Fruit fly (Drosophila melanogaster) whole organism, embryonic: ENCODE data around the gene CG7140.

ENCODE experiments used
- Blimp-1 ChIP-seq: fragments of 200-800 bp; sonication (Bioruptor generic); optimal IDR thresholded peaks from 3 replicates; lab custom pipeline; 2018; ENCODE audit warnings: missing biosample characterization, missing genetic modification characterization, mild to moderate bottlenecking, moderate library complexity, missing genetic modification reagents
- BtbVII ChIP-seq: fragments of 200-800 bp; sonication (Bioruptor generic); optimal IDR thresholded peaks from 3 replicates; lab custom pipeline; 2017; ENCODE audit warnings: missing biosample characterization, mild to moderate bottlenecking, missing genetic modification characterization
- CG12769 ChIP-seq: fragments of 200-800 bp; sonication (Bioruptor generic); optimal IDR thresholded peaks from 2 replicates; lab custom pipeline; 2019; ENCODE audit warnings: missing biosample characterization, mild to moderate bottlenecking, missing genetic modification characterization, moderate library complexity
- CG16813 ChIP-seq: fragments of 200-800 bp; sonication (Bioruptor generic); IDR thresholded peaks from 3 replicates; pipeline ENCODE4 v1.3.6; 2022; ENCODE audit warnings: missing biosample characterization, missing genetic modification characterization; ENCODE audit not compliant: partially characterized antibody
- CG2199 ChIP-seq: fragments of 200-800 bp; sonication (Bioruptor generic); IDR thresholded peaks from 3 replicates; pipeline ENCODE4 v1.3.6; 2022; ENCODE audit warnings: missing biosample characterization, missing genetic modification characterization
- CG3163 ChIP-seq: fragments of 200-800 bp; sonication (Bioruptor generic); optimal IDR thresholded peaks from 3 replicates; lab custom pipeline; 2016; ENCODE audit warnings: missing biosample characterization, missing genetic modification characterization
- CG32767 ChIP-seq: fragments of 200-800 bp; sonication (Bioruptor generic); IDR thresholded peaks from 2 replicates; pipeline ENCODE4 v1.3.6; 2022; ENCODE audit warnings: missing biosample characterization, missing genetic modification characterization
- CG4617 ChIP-seq: fragments of 200-800 bp; sonication (Bioruptor generic); optimal IDR thresholded peaks from 3 replicates; lab custom pipeline; 2016; ENCODE audit warnings: missing biosample characterization, missing genetic modification characterization, borderline replicate concordance
- CG5180 ChIP-seq: fragments of 200-800 bp; sonication (Bioruptor generic); optimal IDR thresholded peaks from 3 replicates; lab custom pipeline; 2017; ENCODE audit warnings: missing biosample characterization, missing genetic modification characterization, mild to moderate bottlenecking, moderate library complexity, missing genetic modification reagents
- CG7963 ChIP-seq: fragments of 200-800 bp; sonication (Bioruptor generic); IDR thresholded peaks from 3 replicates; pipeline ENCODE4 v1.3.6; 2022; ENCODE audit warnings: missing biosample characterization, missing genetic modification characterization; ENCODE audit not compliant: partially characterized antibody
- CkIIα-i1 ChIP-seq: fragments of 200-800 bp; sonication (Bioruptor generic); IDR thresholded peaks from 2 replicates; pipeline ENCODE4 v1.3.6; 2022; ENCODE audit warnings: missing biosample characterization, missing genetic modification characterization
- D19A ChIP-seq: fragments of 200-800 bp; optimal IDR thresholded peaks from 3 replicates; lab custom pipeline; 2019; ENCODE audit warnings: missing biosample characterization, mild to moderate bottlenecking, missing genetic modification characterization, moderate library complexity
- Dad ChIP-seq: fragments of 200-800 bp; sonication (Bioruptor generic); optimal IDR thresholded peaks from 3 replicates; lab custom pipeline; 2016; ENCODE audit warnings: missing biosample characterization, missing genetic modification characterization
- Deaf1 ChIP-seq: fragments of 200-800 bp; optimal IDR thresholded peaks from 3 replicates; lab custom pipeline; 2019; ENCODE audit warnings: missing biosample characterization, mild to moderate bottlenecking, missing genetic modification characterization, moderate library complexity
- Eip74EF ChIP-seq, 2 experiments: fragments of 200-800 bp in 1 of 2; fragments of >200 bp in 1 of 2; sonication (Bioruptor generic) in 1 of 2; optimal IDR thresholded peaks; 2 replicates each; lab custom pipeline; 2017 to 2019; ENCODE audit warnings: missing biosample characterization in 2 of 2, missing genetic modification characterization in 2 of 2, mild to moderate bottlenecking in 1 of 2, moderate library complexity in 1 of 2
- Ets97D ChIP-seq: fragments of 200-800 bp; sonication (Bioruptor generic); optimal IDR thresholded peaks from 3 replicates; lab custom pipeline; 2016; ENCODE audit warnings: missing biosample characterization, missing genetic modification characterization
- Gug ChIP-seq: fragments of 200-800 bp; sonication (Bioruptor generic); IDR thresholded peaks from 4 replicates; pipeline ENCODE4 v1.3.6; 2022; ENCODE audit warnings: missing biosample characterization, missing genetic modification characterization
- HLH4C ChIP-seq: fragments of 200-800 bp; sonication (Bioruptor generic); IDR thresholded peaks from 3 replicates; pipeline ENCODE4 v1.3.6; 2022; ENCODE audit warnings: missing biosample characterization, missing genetic modification characterization; ENCODE audit not compliant: partially characterized antibody
- Hsf ChIP-seq: fragments of 200-800 bp; sonication (Bioruptor generic); optimal IDR thresholded peaks from 3 replicates; lab custom pipeline; 2016; ENCODE audit warnings: missing biosample characterization, missing genetic modification characterization
- Jarid2 ChIP-seq: fragments of 200-800 bp; sonication (Bioruptor generic); optimal IDR thresholded peaks from 3 replicates; lab custom pipeline; 2017; ENCODE audit warnings: mild to moderate bottlenecking, missing biosample characterization, missing genetic modification reagents, missing genetic modification characterization
- Mrtf ChIP-seq: fragments of 200-800 bp; sonication (Bioruptor generic); IDR thresholded peaks from 3 replicates; pipeline ENCODE4 v1.3.6; 2022; ENCODE audit warnings: missing biosample characterization, missing genetic modification characterization
- NC2α ChIP-seq: fragments of 200-800 bp; sonication (Bioruptor generic); optimal IDR thresholded peaks from 2 replicates; lab custom pipeline; 2016; ENCODE audit warnings: missing biosample characterization, missing genetic modification characterization
- Scr ChIP-seq: fragments of 200-800 bp; sonication (Bioruptor generic); IDR thresholded peaks from 2 replicates; pipeline ENCODE4 v1.3.6; 2022; ENCODE audit warnings: missing biosample characterization, missing genetic modification characterization; ENCODE audit not compliant: partially characterized antibody
- Spps ChIP-seq: fragments of 200-800 bp; sonication (Bioruptor generic); optimal IDR thresholded peaks from 2 replicates; lab custom pipeline; 2018; ENCODE audit warnings: missing biosample characterization, mild to moderate bottlenecking, missing genetic modification characterization
- Usf ChIP-seq: fragments of 200-800 bp; sonication (Bioruptor generic); optimal IDR thresholded peaks from 2 replicates; lab custom pipeline; 2017; ENCODE audit warnings: missing genotype, missing biosample characterization, missing genetic modification characterization
- ab ChIP-seq: fragments of 200-800 bp; sonication (Bioruptor generic); optimal IDR thresholded peaks from 2 replicates; lab custom pipeline; 2016; ENCODE audit warnings: missing biosample characterization, missing genetic modification characterization
- bab2 ChIP-seq: fragments of 200-800 bp; sonication (Bioruptor generic); optimal IDR thresholded peaks from 2 replicates; lab custom pipeline; 2016; ENCODE audit warnings: missing biosample characterization, missing genetic modification characterization
- bowl ChIP-seq: fragments of 200-800 bp; sonication (Bioruptor generic); IDR thresholded peaks from 2 replicates; pipeline ENCODE4 v1.3.6; 2022; ENCODE audit warnings: missing biosample characterization, missing genetic modification characterization
- cas ChIP-seq: fragments of 200-800 bp; sonication (Bioruptor generic); IDR thresholded peaks from 2 replicates; pipeline ENCODE4 v1.3.6; 2022; ENCODE audit warnings: missing biosample characterization, missing genetic modification characterization
- crol ChIP-seq: fragments of 200-800 bp; sonication (Bioruptor generic); IDR thresholded peaks from 2 replicates; pipeline ENCODE4 v1.3.6; 2022; ENCODE audit warnings: missing biosample characterization, missing genetic modification characterization
- dimm ChIP-seq: fragments of 200-800 bp; sonication (Bioruptor generic); IDR thresholded peaks from 2 replicates; pipeline ENCODE4 v1.3.6; 2022; ENCODE audit warnings: missing biosample characterization, missing genetic modification characterization
- gem ChIP-seq: fragments of 200-800 bp; sonication (Bioruptor generic); optimal IDR thresholded peaks from 2 replicates; lab custom pipeline; 2019; ENCODE audit warnings: missing biosample characterization, mild to moderate bottlenecking, missing genetic modification characterization, moderate library complexity
- gfzf ChIP-seq: fragments of 200-800 bp; sonication (Bioruptor generic); optimal IDR thresholded peaks from 2 replicates; lab custom pipeline; 2016; ENCODE audit warnings: missing biosample characterization, mild to moderate bottlenecking, missing genetic modification characterization, moderate library complexity
- gro ChIP-seq: fragments of 200-800 bp; sonication (Bioruptor generic); optimal IDR thresholded peaks from 2 replicates; lab custom pipeline; 2016; ENCODE audit warnings: missing biosample characterization, missing genetic modification characterization
- kay ChIP-seq: fragments of 200-800 bp; sonication (Bioruptor generic); optimal IDR thresholded peaks from 2 replicates; lab custom pipeline; 2016; ENCODE audit warnings: missing biosample characterization, missing genetic modification characterization
- kni ChIP-seq: fragments of 200-800 bp; sonication (Bioruptor generic); optimal IDR thresholded peaks from 3 replicates; lab custom pipeline; 2017; ENCODE audit warnings: mild to moderate bottlenecking, missing biosample characterization, missing genetic modification reagents, missing genetic modification characterization
- mirr ChIP-seq: fragments of 200-800 bp; sonication (Bioruptor generic); optimal IDR thresholded peaks from 3 replicates; lab custom pipeline; 2018; ENCODE audit warnings: missing biosample characterization, mild to moderate bottlenecking, missing genetic modification characterization
- pfk ChIP-seq: fragments of 200-800 bp; sonication (Bioruptor generic); optimal IDR thresholded peaks from 2 replicates; lab custom pipeline; 2018; ENCODE audit warnings: missing biosample characterization, mild to moderate bottlenecking, missing genetic modification characterization, moderate library complexity
- scrt ChIP-seq: fragments of 200-800 bp; sonication (Bioruptor generic); optimal IDR thresholded peaks from 2 replicates; lab custom pipeline; 2018; ENCODE audit warnings: missing biosample characterization, mild to moderate bottlenecking, missing genetic modification characterization, moderate library complexity
- slou ChIP-seq: fragments of 200-800 bp; sonication (Bioruptor generic); optimal IDR thresholded peaks from 3 replicates; lab custom pipeline; 2016; ENCODE audit warnings: missing biosample characterization, missing genetic modification characterization
- stc ChIP-seq: fragments of 200-800 bp; sonication (Bioruptor generic); IDR thresholded peaks from 2 replicates; pipeline ENCODE4 v1.3.6; 2022; ENCODE audit warnings: missing biosample characterization, missing genetic modification characterization
- ttk ChIP-seq: fragments of 200-800 bp; sonication (Bioruptor generic); IDR thresholded peaks from 2 replicates; pipeline ENCODE4 v2.1.2; 2022; ENCODE audit warnings: missing biosample characterization, missing genetic modification characterization

Gene CG7140

dm6 chr3L:22051152-22051551 lies 23.0 kb upstream of the CG7140 start (continued):
- TF ChIP-seq mirr (GFP tag; lab: Kevin White, UChicago) (peak; percentile 7), Eip74EF (GFP tag; optimal IDR thresholded peaks at IDR 0.05; lab: Kevin White, UChicago) (peak in 1 of 2 experiments; percentile 41), CG16813 (GFP tag; lab: Robert Waterston, UW) (0 out of 3 replicates have a peak, but pooled peaks have one; percentile 12), Blimp-1 (peak; percentile 70), CG12769 (peak; percentile 66)
- TF ChIP-seq, all 482 proteins: peak for 16

DNA sequence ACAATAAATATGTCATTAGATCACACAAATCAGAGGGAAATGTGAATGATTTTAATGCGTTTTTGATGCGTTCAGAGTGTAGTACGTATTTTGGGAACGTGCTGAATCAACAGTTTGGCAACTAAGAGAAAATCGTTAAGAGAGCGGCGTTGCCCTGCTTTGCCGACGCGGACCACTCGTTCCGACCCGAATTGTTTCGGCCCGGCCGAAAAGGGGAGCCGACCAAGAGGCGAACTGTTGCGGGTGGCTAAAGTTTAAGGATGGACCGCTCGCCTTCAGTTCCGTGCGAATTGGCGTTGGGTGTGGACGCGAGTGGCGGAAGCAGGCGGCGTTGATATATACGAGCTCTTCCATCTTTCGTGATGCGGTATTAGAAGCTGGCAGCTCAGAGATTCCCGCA lies 6.6 kb upstream of the CG7140 start, which contains the start of gene Oct-TyrR:
Oct-TyrR (plus strand) TSS at position 287 of the 400 bp plus-strand sequence.
- TF ChIP-seq gro (GFP tag; lab: Kevin White, UChicago) (no peak), scrt (GFP tag; lab: Kevin White, UChicago) (peak; percentile 75), bowl (GFP tag; lab: Robert Waterston, UW) (no peak), Deaf1 (peak; percentile 96), Jarid2 (GFP tag; lab: Kevin White, UChicago) (peak; percentile 19), BtbVII (GFP tag; lab: Kevin White, UChicago) (no peak), CG32767 (GFP tag; lab: Robert Waterston, UW) (no peak), CG3163 (GFP tag; lab: Kevin White, UChicago) (peak; percentile 87), cas (no peak), Gug (0 out of 4 replicates have a peak, but pooled peaks have one; percentile 5)

DNA sequence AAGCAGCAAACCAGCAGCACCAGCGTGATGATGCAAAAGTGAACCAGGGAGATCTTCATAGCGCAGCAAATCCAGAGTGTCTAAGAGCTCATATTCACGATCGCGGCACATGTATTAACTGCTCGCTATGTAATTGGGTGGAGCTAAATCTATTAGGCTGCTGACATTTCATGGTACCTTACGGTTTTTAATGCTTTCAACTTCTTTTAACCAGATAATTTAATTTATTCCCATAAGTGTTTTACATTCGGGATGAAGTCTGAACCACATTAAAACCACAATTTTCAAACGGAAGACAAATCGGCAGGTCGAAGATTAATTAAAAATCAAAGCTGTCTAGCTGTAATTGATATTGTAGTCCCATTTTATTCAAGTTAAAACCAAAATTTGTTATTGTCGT lies 1.5 kb upstream of the CG7140 start, which contains the start of gene CG43392:
CG43392 (minus strand) TSS at position 101 of the 400 bp plus-strand sequence.
- no peak for TF ChIP-seq Hsf (GFP tag; lab: Kevin White, UChicago)
- no peak for TF ChIP-seq gfzf (GFP tag; lab: Kevin White, UChicago)
- TF ChIP-seq Scr = no peak
- TF ChIP-seq CG4617 (GFP tag; lab: Kevin White, UChicago) = no peak
- TF ChIP-seq Mrtf (GFP tag; lab: Robert Waterston, UW) = no peak
- TF ChIP-seq CG5180 (GFP tag; lab: Kevin White, UChicago) = no peak
- TF ChIP-seq ab = no peak
- no peak for TF ChIP-seq gro (GFP tag; lab: Kevin White, UChicago)
- no peak for TF ChIP-seq Dad (GFP tag; lab: Kevin White, UChicago)
- no peak for TF ChIP-seq slou
- no peak for TF ChIP-seq CkIIα-i1 (GFP tag; lab: Robert Waterston, UW)

dm6 chr3L:22006107-22006506 lies 22.0 kb downstream of the CG7140 start:
- TF ChIP-seq ttk (GFP tag; lab: Robert Waterston, UW) (no peak), NC2α (no peak), bab2 (GFP tag; lab: Kevin White, UChicago) (no peak), crol (no peak), kni (peak; percentile 1), gem (tag; lab: Kevin White, UChicago) (no peak), pfk (GFP tag; lab: Kevin White, UChicago) (no peak), kay (no peak), HLH4C (GFP tag; lab: Robert Waterston, UW) (no peak), CG7963 (GFP tag; lab: Robert Waterston, UW) (no peak), Usf (GFP tag; lab: Kevin White, UChicago) (no peak), Spps (tag; lab: Kevin White, UChicago) (no peak), CG2199 (GFP tag; lab: Robert Waterston, UW) (peak; percentile 100), stc (GFP tag; lab: Robert Waterston, UW) (no peak), CG12769 (no peak), Ets97D (GFP tag; lab: Kevin White, UChicago) (no peak), D19A (tag; lab: Kevin White, UChicago) (peak; percentile 76), BtbVII (GFP tag; lab: Kevin White, UChicago) (no peak), dimm (no peak)
